Worm (Caenorhabditis elegans) whole organism, late embryonic: ENCODE data around the gene srm-1.

Source experiments
- C08G9.2 ChIP-seq: sonication (generic microtip); optimal IDR thresholded peaks from 2 replicates; lab custom pipeline; 2016; ENCODE audit warnings: mild to moderate bottlenecking, missing genetic modification characterization, moderate library complexity, missing compliant biosample characterization
- C38D4.7 ChIP-seq: fragments of 200-800 bp; sonication (Bioruptor generic); optimal IDR thresholded peaks from 2 replicates; lab custom pipeline; 2018; ENCODE audit warnings: mild to moderate bottlenecking, missing genetic modification characterization, moderate library complexity, missing compliant biosample characterization
- F13H6.1 ChIP-seq: sonication (generic microtip); optimal IDR thresholded peaks from 2 replicates; lab custom pipeline; 2016; ENCODE audit warnings: missing genetic modification characterization, missing compliant biosample characterization
- K02D7.2 ChIP-seq: sonication (generic microtip); optimal IDR thresholded peaks from 2 replicates; lab custom pipeline; 2017; ENCODE audit warnings: mild to moderate bottlenecking, missing genetic modification characterization, missing compliant biosample characterization
- Y22D7AL.16 ChIP-seq: sonication (generic microtip); optimal IDR thresholded peaks from 2 replicates; lab custom pipeline; 2016; ENCODE audit warnings: missing genetic modification characterization, missing compliant biosample characterization
- ahr-1 ChIP-seq: sonication (generic microtip); optimal IDR thresholded peaks from 2 replicates; lab custom pipeline; 2016; ENCODE audit warnings: missing genetic modification characterization, missing compliant biosample characterization
- ama-1 ChIP-seq: fragments of 150-350 bp; optimal IDR thresholded peaks from 2 replicates; lab custom pipeline; 2014
- ceh-2 ChIP-seq: sonication (generic microtip); optimal IDR thresholded peaks from 2 replicates; lab custom pipeline; 2016; ENCODE audit warnings: missing genotype, missing genetic modification characterization, missing compliant biosample characterization
- ceh-22 ChIP-seq: sonication (generic microtip); optimal IDR thresholded peaks from 2 replicates; lab custom pipeline; 2017; ENCODE audit warnings: missing biosample characterization, missing genetic modification characterization
- ceh-34 ChIP-seq: sonication (generic microtip); optimal IDR thresholded peaks from 2 replicates; lab custom pipeline; 2016; ENCODE audit warnings: mild to moderate bottlenecking, missing genetic modification characterization, missing compliant biosample characterization
- ceh-48 ChIP-seq: sonication (generic microtip); optimal IDR thresholded peaks from 2 replicates; lab custom pipeline; 2016; ENCODE audit warnings: missing genetic modification characterization, inconsistent platforms, missing compliant biosample characterization
- ceh-9 ChIP-seq: sonication (generic microtip); optimal IDR thresholded peaks from 2 replicates; lab custom pipeline; 2016; ENCODE audit warnings: mild to moderate bottlenecking, missing genetic modification characterization, inconsistent platforms, missing compliant biosample characterization
- che-1 ChIP-seq: sonication (generic microtip); optimal IDR thresholded peaks from 2 replicates; lab custom pipeline; 2016; ENCODE audit warnings: mild to moderate bottlenecking, missing genetic modification characterization, missing compliant biosample characterization
- dve-1 ChIP-seq: sonication (generic microtip); optimal IDR thresholded peaks from 2 replicates; lab custom pipeline; 2017; ENCODE audit warnings: antibody characterized with exemption, mild to moderate bottlenecking, missing genetic modification characterization, missing compliant biosample characterization
- elt-4 ChIP-seq: sonication (generic microtip); optimal IDR thresholded peaks from 2 replicates; lab custom pipeline; 2016; ENCODE audit warnings: missing genetic modification characterization, missing compliant biosample characterization
- ets-4 ChIP-seq: sonication (generic microtip); optimal IDR thresholded peaks from 2 replicates; lab custom pipeline; 2016; ENCODE audit warnings: missing genetic modification characterization, missing compliant biosample characterization
- eyg-1 ChIP-seq: sonication (generic microtip); optimal IDR thresholded peaks from 2 replicates; lab custom pipeline; 2016; ENCODE audit warnings: missing genotype, missing genetic modification characterization, missing compliant biosample characterization
- fkh-6 ChIP-seq: sonication (generic microtip); optimal IDR thresholded peaks from 2 replicates; lab custom pipeline; 2016; ENCODE audit warnings: missing genetic modification characterization, missing compliant biosample characterization
- gmeb-2 ChIP-seq: sonication (generic microtip); optimal IDR thresholded peaks from 2 replicates; lab custom pipeline; 2016; ENCODE audit warnings: missing genetic modification characterization, inconsistent platforms, missing compliant biosample characterization
- hlh-13 ChIP-seq: fragments of 200-800 bp; sonication (Bioruptor generic); optimal IDR thresholded peaks from 2 replicates; lab custom pipeline; 2018; ENCODE audit warnings: mild to moderate bottlenecking, missing genetic modification characterization, missing compliant biosample characterization
- hlh-15 ChIP-seq: sonication (generic microtip); optimal IDR thresholded peaks from 2 replicates; lab custom pipeline; 2016; ENCODE audit warnings: missing genetic modification characterization, missing compliant biosample characterization
- hlh-8 ChIP-seq: sonication (generic microtip); optimal IDR thresholded peaks from 2 replicates; lab custom pipeline; 2016; ENCODE audit warnings: missing genotype, missing genetic modification characterization, missing compliant biosample characterization
- lin-11 ChIP-seq: fragments of 200-800 bp; sonication (Bioruptor generic); optimal IDR thresholded peaks from 2 replicates; lab custom pipeline; 2018; ENCODE audit warnings: mild to moderate bottlenecking, missing genetic modification characterization, missing compliant biosample characterization
- madf-2 ChIP-seq: sonication (generic microtip); optimal IDR thresholded peaks from 2 replicates; lab custom pipeline; 2017; ENCODE audit warnings: missing genetic modification characterization, missing compliant biosample characterization
- mec-3 ChIP-seq: sonication (generic microtip); optimal IDR thresholded peaks from 2 replicates; lab custom pipeline; 2016; ENCODE audit warnings: borderline replicate concordance, missing genetic modification characterization, missing compliant biosample characterization
- nfya-1 ChIP-seq: sonication (generic microtip); optimal IDR thresholded peaks from 2 replicates; lab custom pipeline; 2017; ENCODE audit warnings: missing genetic modification characterization, mild to moderate bottlenecking, missing compliant biosample characterization, antibody characterized with exemption, moderate library complexity
- nhr-11 ChIP-seq: fragments of 150-350 bp; optimal IDR thresholded peaks from 2 replicates; lab custom pipeline; 2014; ENCODE audit warnings: missing biosample characterization, missing genetic modification characterization
- npax-4 ChIP-seq: sonication (generic microtip); optimal IDR thresholded peaks from 2 replicates; lab custom pipeline; 2016; ENCODE audit warnings: missing genetic modification characterization, missing compliant biosample characterization
- odd-2 ChIP-seq: sonication (generic microtip); optimal IDR thresholded peaks from 2 replicates; lab custom pipeline; 2017; ENCODE audit warnings: antibody characterized with exemption, mild to moderate bottlenecking, missing genetic modification characterization, missing compliant biosample characterization
- pat-9 ChIP-seq: fragments of 200-800 bp; sonication (Bioruptor generic); optimal IDR thresholded peaks from 2 replicates; lab custom pipeline; 2018; ENCODE audit warnings: mild to moderate bottlenecking, missing genetic modification characterization, moderate library complexity, missing compliant biosample characterization
- pax-1 ChIP-seq: fragments of 150-350 bp; optimal IDR thresholded peaks from 2 replicates; lab custom pipeline; 2014; ENCODE audit warnings: missing biosample characterization, missing genetic modification characterization
- pha-4 ChIP-seq: fragments of 150-350 bp; optimal IDR thresholded peaks from 2 replicates; lab custom pipeline; 2018; ENCODE audit warnings: missing biosample characterization, missing genetic modification reagents, missing genetic modification characterization
- pqm-1 ChIP-seq: sonication (generic microtip); optimal IDR thresholded peaks from 2 replicates; lab custom pipeline; 2016; ENCODE audit warnings: missing genetic modification characterization, missing compliant biosample characterization
- pros-1 ChIP-seq: fragments of 150-350 bp; optimal IDR thresholded peaks from 2 replicates; lab custom pipeline; 2014; ENCODE audit warnings: missing biosample characterization, missing genetic modification reagents, missing genetic modification characterization
- ref-2 ChIP-seq: sonication (generic microtip); optimal IDR thresholded peaks from 2 replicates; lab custom pipeline; 2016; ENCODE audit warnings: missing genetic modification characterization, missing compliant biosample characterization
- rnt-1 ChIP-seq: sonication (generic microtip); optimal IDR thresholded peaks from 2 replicates; lab custom pipeline; 2016; ENCODE audit warnings: missing genetic modification characterization, missing compliant biosample characterization
- sdc-2 ChIP-seq: sonication (generic microtip); optimal IDR thresholded peaks from 2 replicates; lab custom pipeline; 2016; ENCODE audit warnings: missing genotype, missing genetic modification characterization, missing compliant biosample characterization
- sox-2 ChIP-seq: fragments of 200-800 bp; sonication (Bioruptor generic); IDR thresholded peaks from 2 replicates; pipeline ENCODE4 v1.3.6; 2022; ENCODE audit warnings: missing genetic modification reagents, missing genetic modification characterization, missing compliant biosample characterization
- sox-4 ChIP-seq: sonication (generic microtip); optimal IDR thresholded peaks from 2 replicates; lab custom pipeline; 2017; ENCODE audit warnings: mild to moderate bottlenecking, missing genetic modification characterization, inconsistent platforms, missing compliant biosample characterization
- tbx-7 ChIP-seq: sonication (generic microtip); optimal IDR thresholded peaks from 2 replicates; lab custom pipeline; 2016; ENCODE audit warnings: missing genotype, missing genetic modification characterization, missing compliant biosample characterization
- ttx-3 ChIP-seq: sonication (generic microtip); optimal IDR thresholded peaks from 2 replicates; lab custom pipeline; 2016; ENCODE audit warnings: missing genetic modification reagents, missing genetic modification characterization, missing compliant biosample characterization
- unc-55 ChIP-seq: sonication (generic microtip); optimal IDR thresholded peaks from 2 replicates; lab custom pipeline; 2017; ENCODE audit warnings: missing biosample characterization, missing genetic modification reagents, missing genetic modification characterization
- unc-86 ChIP-seq: sonication (generic microtip); optimal IDR thresholded peaks from 2 replicates; lab custom pipeline; 2016; ENCODE audit warnings: missing genetic modification characterization, missing compliant biosample characterization
- zip-5 ChIP-seq: sonication (generic microtip); optimal IDR thresholded peaks from 2 replicates; lab custom pipeline; 2016; ENCODE audit warnings: missing genetic modification characterization, missing compliant biosample characterization
- ztf-16 ChIP-seq: sonication (generic microtip); optimal IDR thresholded peaks from 2 replicates; lab custom pipeline; 2017; ENCODE audit warnings: missing genetic modification characterization, missing compliant biosample characterization

Gene srm-1

DNA sequence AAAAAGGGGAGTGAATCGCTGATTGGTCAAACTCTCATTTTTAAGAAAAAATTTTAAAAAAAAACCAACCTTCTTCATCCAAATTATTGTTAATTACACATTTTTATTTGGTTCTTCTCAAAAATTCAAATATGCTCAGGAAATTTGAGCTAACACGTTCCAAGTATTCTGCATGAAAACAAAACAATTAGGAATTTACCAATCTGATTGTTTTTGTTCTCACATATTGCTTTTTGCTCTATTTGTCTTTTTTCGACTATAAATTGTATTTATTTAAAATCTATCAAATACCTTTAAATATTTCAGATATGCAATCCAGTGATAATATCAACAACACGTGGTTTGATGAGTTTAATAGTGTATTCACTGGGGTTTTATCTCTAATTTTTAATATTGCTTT is at the start of gene srm-1:
Gene srm-1 (plus strand): TSS at position 301 of the 400 bp plus-strand sequence.
- no peak for TF ChIP-seq nhr-11
- no peak for TF ChIP-seq ceh-22 (tag; lab: Kevin White, UChicago)
- no peak for TF ChIP-seq ceh-2
- TF ChIP-seq ceh-9 (tag; lab: Kevin White, UChicago) = no peak
- no peak for TF ChIP-seq ceh-48
- TF ChIP-seq pax-1 (tag; lab: Kevin White, UChicago) = no peak
- TF ChIP-seq ets-4 (tag; lab: Kevin White, UChicago) = no peak
- no peak for TF ChIP-seq unc-86 (tag; lab: Kevin White, UChicago)
- TF ChIP-seq fkh-6 (tag; lab: Kevin White, UChicago) = no peak
- no peak for TF ChIP-seq ztf-16
- TF ChIP-seq pros-1 = no peak
- no peak for TF ChIP-seq C38D4.7 (GFP tag; lab: Kevin White, UChicago)
- no peak for TF ChIP-seq K02D7.2 (tag; lab: Kevin White, UChicago)

DNA sequence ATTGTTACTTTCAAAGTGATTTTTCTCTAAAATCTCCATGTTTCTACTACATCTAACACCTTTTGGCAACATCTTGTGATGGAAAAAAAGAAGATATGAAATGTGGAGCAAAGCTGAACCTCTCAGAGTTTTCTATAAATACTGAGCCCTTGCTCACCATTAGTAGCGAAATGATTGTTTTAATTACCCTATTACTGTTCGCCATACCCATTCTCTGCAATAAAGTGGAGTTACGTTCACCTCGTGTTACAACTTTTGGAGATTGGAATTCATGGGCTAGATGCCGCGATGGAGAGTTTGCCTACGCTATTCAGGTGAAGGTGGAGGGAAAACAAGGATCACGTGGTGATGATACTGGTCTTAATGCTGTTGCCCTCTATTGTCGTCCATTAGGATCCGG is 48.5 kb upstream of the srm-1 start, which contains the start of gene txt-3:
Gene txt-3 (plus strand): TSS at position 125 of the 400 bp plus-strand sequence.
- TF ChIP-seq nhr-11 (no peak), hlh-13 (no peak), sox-4 (tag; lab: Kevin White, UChicago) (no peak), madf-2 (no peak), zip-5 (tag; lab: Kevin White, UChicago) (no peak), hlh-8 (tag; lab: Kevin White, UChicago) (no peak), sox-2 (no peak), odd-2 (tag; lab: Kevin White, UChicago) (no peak), C08G9.2 (tag; lab: Kevin White, UChicago) (no peak), ceh-22 (tag; lab: Kevin White, UChicago) (no peak), dve-1 (no peak), pha-4 (tag; lab: Kevin White, UChicago) (no peak), F13H6.1 (no peak), sdc-2 (tag; lab: Kevin White, UChicago) (no peak), rnt-1 (no peak), tbx-7 (tag; lab: Kevin White, UChicago) (no peak), npax-4 (tag; lab: Kevin White, UChicago) (no peak), pat-9 (tag; lab: Kevin White, UChicago) (no peak), ref-2 (tag; lab: Kevin White, UChicago) (no peak)

DNA sequence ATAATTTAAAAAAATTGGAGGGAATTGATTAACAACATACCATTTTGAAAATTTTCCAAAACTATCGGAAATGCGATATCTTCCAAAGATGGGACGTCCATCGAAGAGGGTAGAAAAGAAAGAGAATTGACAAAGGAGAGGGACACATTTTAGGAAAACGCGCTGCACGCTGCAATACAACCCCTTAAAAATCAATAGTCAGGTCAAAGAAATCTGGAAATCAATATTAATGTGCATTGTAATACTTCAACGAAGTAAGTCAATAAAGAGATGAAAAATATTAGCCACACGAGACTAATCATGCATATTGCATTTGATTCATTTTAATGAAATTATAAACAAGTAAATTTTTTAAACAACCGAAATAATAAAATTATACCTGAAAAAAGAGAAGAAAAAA is 42.9 kb upstream of the srm-1 start, which contains the start of gene Y9C9A.13:
Gene Y9C9A.13 (minus strand): TSS at position 101 of the 400 bp plus-strand sequence.
- no peak for TF ChIP-seq npax-4 (tag; lab: Kevin White, UChicago)
- TF ChIP-seq ets-4 (tag; lab: Kevin White, UChicago) = no peak
- TF ChIP-seq hlh-15 (tag; lab: Kevin White, UChicago) = no peak
- no peak for TF ChIP-seq ahr-1 (tag; lab: Kevin White, UChicago)
- no peak for TF ChIP-seq ceh-22 (tag; lab: Kevin White, UChicago)
- no peak for TF ChIP-seq che-1 (tag; lab: Kevin White, UChicago)
- no peak for TF ChIP-seq elt-4 (tag; lab: Kevin White, UChicago)
- no peak for TF ChIP-seq pqm-1
- no peak for TF ChIP-seq Y22D7AL.16
- no peak for TF ChIP-seq mec-3 (tag; lab: Kevin White, UChicago)
- no peak for TF ChIP-seq unc-55
- no peak for TF ChIP-seq nfya-1 (tag; lab: Kevin White, UChicago)
- TF ChIP-seq C38D4.7 (GFP tag; lab: Kevin White, UChicago) = no peak

DNA sequence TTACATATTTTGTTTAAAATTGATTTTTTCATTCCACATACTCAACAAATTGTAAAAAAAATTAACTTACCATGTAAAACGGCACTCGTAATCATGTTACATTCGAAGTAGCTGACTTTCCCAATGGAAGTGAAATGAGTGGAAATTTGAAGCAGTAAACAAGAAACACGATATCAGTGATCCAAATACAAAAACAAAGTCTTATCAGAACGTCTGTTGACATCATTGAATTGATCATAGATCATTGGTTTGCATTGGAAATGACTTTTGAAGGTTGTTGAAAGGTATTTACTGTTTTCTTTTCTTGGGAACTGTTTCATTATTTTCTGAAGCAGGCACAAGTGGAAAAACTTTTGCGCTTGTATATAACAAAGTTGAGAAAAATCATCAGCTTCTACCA is 36.3 kb upstream of the srm-1 start, which contains the start of gene Y9C9A.16:
Gene Y9C9A.16 (minus strand): TSS at position 131 of the 400 bp plus-strand sequence.
- no peak for TF ChIP-seq gmeb-2 (tag; lab: Kevin White, UChicago)
- TF ChIP-seq mec-3 (tag; lab: Kevin White, UChicago) = no peak
- TF ChIP-seq ama-1 (lab: Kevin White, UChicago) = no peak
- no peak for TF ChIP-seq ttx-3 (tag; lab: Kevin White, UChicago)
- TF ChIP-seq pat-9 (tag; lab: Kevin White, UChicago) = no peak
- TF ChIP-seq ceh-34 (tag; lab: Kevin White, UChicago) = no peak
- no peak for TF ChIP-seq eyg-1 (tag; lab: Kevin White, UChicago)
- no peak for TF ChIP-seq elt-4 (tag; lab: Kevin White, UChicago)
- TF ChIP-seq ahr-1 (tag; lab: Kevin White, UChicago) = no peak
- no peak for TF ChIP-seq lin-11 (tag; lab: Kevin White, UChicago)
- no peak for TF ChIP-seq sox-2
- no peak for TF ChIP-seq nfya-1 (tag; lab: Kevin White, UChicago)
